In genomic region chr2L:10362408-10363067, dm6 we compare ENCODE assay signal across 1 fruit fly cellular context.
TF ChIP-seq lines count a peak whose summit lies in the region.

Cand1 (minus strand) TSS chr2L:10362707.
pim (plus strand) TSS chr2L:10362989.

TF ChIP-seq in whole organism, embryonic, 481 proteins besides CTCF, POLR2A, EP300 and RAD21 (continued from another document and continues in another):
- TF ChIP-seq CG6654 (GFP tag; optimal IDR thresholded peaks at IDR 0.05; lab: Kevin White, UChicago) (no peak), CG10979 (tag; optimal IDR thresholded peaks at IDR 0.05; lab: Kevin White, UChicago) (no peak), CG2889 (GFP tag; IDR thresholded peaks at IDR 0.05; lab: Robert Waterston, UW) (no peak), sisA (GFP tag; IDR thresholded peaks at IDR 0.05; lab: Robert Waterston, UW) (no peak), tll (GFP tag; optimal IDR thresholded peaks at IDR 0.05; lab: Kevin White, UChicago) (no peak), CG11398 (GFP tag; optimal IDR thresholded peaks at IDR 0.05; lab: Kevin White, UChicago) (no peak), CG18619 (GFP tag; optimal IDR thresholded peaks at IDR 0.05; lab: Kevin White, UChicago) (no peak), CG3065 (GFP tag; optimal IDR thresholded peaks at IDR 0.05; lab: Kevin White, UChicago) (no peak), CG1647 (GFP tag; optimal IDR thresholded peaks at IDR 0.05; lab: Kevin White, UChicago) (no peak), chn (GFP tag; optimal IDR thresholded peaks at IDR 0.05; lab: Kevin White, UChicago) (no peak), CG30403 (GFP tag; optimal IDR thresholded peaks at IDR 0.05; lab: Kevin White, UChicago) (peak; percentile 3), ems (GFP tag; optimal IDR thresholded peaks at IDR 0.05; lab: Kevin White, UChicago) (no peak), NC2α (GFP tag; optimal IDR thresholded peaks at IDR 0.05; lab: Kevin White, UChicago) (no peak), dmrt99B (tag; optimal IDR thresholded peaks at IDR 0.05; lab: Kevin White, UChicago) (no peak), CG1024 (GFP tag; IDR thresholded peaks at IDR 0.05; lab: Robert Waterston, UW) (no peak), CG17361 (GFP tag; IDR thresholded peaks at IDR 0.05; lab: Robert Waterston, UW) (peak; percentile 48; the same call in 1 of the 3 replicates), gcm (GFP tag; optimal IDR thresholded peaks at IDR 0.05; lab: Kevin White, UChicago) (no peak), fu2 (GFP tag; optimal IDR thresholded peaks at IDR 0.05; lab: Kevin White, UChicago) (no peak), rib (GFP tag; IDR thresholded peaks at IDR 0.05; lab: Robert Waterston, UW) (no peak), Ssrp (tag; optimal IDR thresholded peaks at IDR 0.05; lab: Kevin White, UChicago) (no peak), luna (GFP tag; optimal IDR thresholded peaks at IDR 0.05; lab: Kevin White, UChicago) (no peak), CG6689 (GFP tag; IDR thresholded peaks at IDR 0.05; lab: Robert Waterston, UW) (no peak), CG15601 (tag; optimal IDR thresholded peaks at IDR 0.05; lab: Kevin White, UChicago) (peak; percentile 62), run (tag; optimal IDR thresholded peaks at IDR 0.05; lab: Kevin White, UChicago) (no peak), CG3281 (GFP tag; optimal IDR thresholded peaks at IDR 0.05; lab: Kevin White, UChicago) (no peak), Drgx (GFP tag; IDR thresholded peaks at IDR 0.05; lab: Robert Waterston, UW) (no peak), CG30020 (tag; optimal IDR thresholded peaks at IDR 0.05; lab: Kevin White, UChicago) (peak; percentile 97), Sox100B (GFP tag; optimal IDR thresholded peaks at IDR 0.05; lab: Kevin White, UChicago) (no peak), Dfd (GFP tag; optimal IDR thresholded peaks at IDR 0.05; lab: Kevin White, UChicago) (no peak), BEAF-32 (GFP tag; optimal IDR thresholded peaks at IDR 0.05; lab: Kevin White, UChicago) (peak; percentile 77), HLH4C (GFP tag; IDR thresholded peaks at IDR 0.05; lab: Robert Waterston, UW; ENCODE audit: partially characterized antibody) (peak; percentile 54; the same call in 1 of the 3 replicates), GATAe (GFP tag; conservative IDR thresholded peaks at IDR 0.05; lab: Robert Waterston, UW) (no peak), CG17612 (GFP tag; IDR thresholded peaks at IDR 0.05; lab: Robert Waterston, UW) (no peak), Hmx (GFP tag; optimal IDR thresholded peaks at IDR 0.05; lab: Kevin White, UChicago) (no peak), CG11093 (GFP tag; IDR thresholded peaks at IDR 0.05; lab: Robert Waterston, UW) (no peak), Dll (GFP tag; IDR thresholded peaks at IDR 0.05; lab: Robert Waterston, UW; ENCODE audit: partially characterized antibody) (peak; percentile 76), Mad (GFP tag; optimal IDR thresholded peaks at IDR 0.05; lab: Kevin White, UChicago) (no peak), cad (GFP tag; optimal IDR thresholded peaks at IDR 0.05; lab: Kevin White, UChicago) (no peak), Tbp (GFP tag; optimal IDR thresholded peaks at IDR 0.05; lab: Kevin White, UChicago) (no peak), CG4282 (GFP tag; optimal IDR thresholded peaks at IDR 0.05; lab: Kevin White, UChicago) (no peak), CG12942 (GFP tag; optimal IDR thresholded peaks at IDR 0.05; lab: Kevin White, UChicago) (no peak), Awh (GFP tag; IDR thresholded peaks at IDR 0.05; lab: Robert Waterston, UW) (no peak), ato (GFP tag; IDR thresholded peaks at IDR 0.05; lab: Robert Waterston, UW; ENCODE audit: partially characterized antibody) (no peak), CG3847 (GFP tag; IDR thresholded peaks at IDR 0.05; lab: Robert Waterston, UW) (no peak), trem (tag; optimal IDR thresholded peaks at IDR 0.05; lab: Kevin White, UChicago) (peak; percentile 81), CG10366 (GFP tag; IDR thresholded peaks at IDR 0.05; lab: Robert Waterston, UW) (no peak), CG3838 (GFP tag; optimal IDR thresholded peaks at IDR 0.05; lab: Kevin White, UChicago) (no peak), sens (GFP tag; lab: Kevin White, UChicago) (no peak), CG5245 (GFP tag; optimal IDR thresholded peaks at IDR 0.05; lab: Kevin White, UChicago) (no peak), Gug (GFP tag; IDR thresholded peaks at IDR 0.05; lab: Robert Waterston, UW) (no peak), Vsx1 (GFP tag; optimal IDR thresholded peaks at IDR 0.05; lab: Kevin White, UChicago) (no peak), CG10267 (tag; optimal IDR thresholded peaks at IDR 0.05; lab: Kevin White, UChicago) (peak; percentile 54), sima (GFP tag; optimal IDR thresholded peaks at IDR 0.05; lab: Kevin White, UChicago) (no peak), CG18011 (GFP tag; optimal IDR thresholded peaks at IDR 0.05; lab: Kevin White, UChicago) (no peak), Nf-YB (GFP tag; optimal IDR thresholded peaks at IDR 0.05; lab: Kevin White, UChicago) (no peak), al (GFP tag; IDR thresholded peaks at IDR 0.05; lab: Robert Waterston, UW) (no peak), Chrac-16 (GFP tag; optimal IDR thresholded peaks at IDR 0.05; lab: Kevin White, UChicago) (no peak), sna (GFP tag; IDR thresholded peaks at IDR 0.05; lab: Robert Waterston, UW; ENCODE audit: partially characterized antibody) (no peak), cato (GFP tag; optimal IDR thresholded peaks at IDR 0.05; lab: Kevin White, UChicago; ENCODE audit: borderline replicate concordance) (no peak), Atf-2 (GFP tag; optimal IDR thresholded peaks at IDR 0.05; lab: Kevin White, UChicago) (no peak), trh (GFP tag; optimal IDR thresholded peaks at IDR 0.05; lab: Kevin White, UChicago) (no peak), Jarid2 (GFP tag; optimal IDR thresholded peaks at IDR 0.05; lab: Kevin White, UChicago) (no peak), CG43689 (GFP tag; IDR thresholded peaks at IDR 0.05; lab: Robert Waterston, UW) (no peak), chif (GFP tag; optimal IDR thresholded peaks at IDR 0.05; lab: Kevin White, UChicago) (no peak), z (GFP tag; IDR thresholded peaks at IDR 0.05; lab: Robert Waterston, UW) (no peak), CoRest (tag; optimal IDR thresholded peaks at IDR 0.05; lab: Kevin White, UChicago) (peak; percentile 59), CG1233 (GFP tag; optimal IDR thresholded peaks at IDR 0.05; lab: Kevin White, UChicago) (no peak), CG9876 (GFP tag; optimal IDR thresholded peaks at IDR 0.05; lab: Kevin White, UChicago) (no peak), CG8944 (GFP tag; optimal IDR thresholded peaks at IDR 0.05; lab: Kevin White, UChicago) (no peak), gro (GFP tag; optimal IDR thresholded peaks at IDR 0.05; lab: Kevin White, UChicago) (no peak), psq (GFP tag; optimal IDR thresholded peaks at IDR 0.05; lab: Kevin White, UChicago) (no peak), Fer3 (tag; optimal IDR thresholded peaks at IDR 0.05; lab: Kevin White, UChicago) (no peak), Meics (GFP tag; optimal IDR thresholded peaks at IDR 0.05; lab: Kevin White, UChicago) (no peak), Hand (GFP tag; optimal IDR thresholded peaks at IDR 0.05; lab: Kevin White, UChicago) (no peak), CG10543 (GFP tag; optimal IDR thresholded peaks at IDR 0.05; lab: Kevin White, UChicago) (no peak), CG34422 (GFP tag; IDR thresholded peaks at IDR 0.05; lab: Robert Waterston, UW) (no peak), crp (GFP tag; optimal IDR thresholded peaks at IDR 0.05; lab: Kevin White, UChicago) (no peak), CG3407 (GFP tag; optimal IDR thresholded peaks at IDR 0.05; lab: Kevin White, UChicago) (no peak), PHDP (tag; optimal IDR thresholded peaks at IDR 0.05; lab: Kevin White, UChicago) (peak; percentile 8), CG10654 (GFP tag; optimal IDR thresholded peaks at IDR 0.05; lab: Kevin White, UChicago) (no peak), otp (GFP tag; IDR thresholded peaks at IDR 0.05; lab: Robert Waterston, UW) (no peak), eyg (GFP tag; optimal IDR thresholded peaks at IDR 0.05; lab: Kevin White, UChicago) (no peak), CG4424 (GFP tag; optimal IDR thresholded peaks at IDR 0.05; lab: Kevin White, UChicago) (no peak), CG10565 (GFP tag; optimal IDR thresholded peaks at IDR 0.05; lab: Kevin White, UChicago) (no peak), seq (GFP tag; IDR thresholded peaks at IDR 0.05; lab: Robert Waterston, UW) (no peak), lmd (GFP tag; IDR thresholded peaks at IDR 0.05; lab: Robert Waterston, UW) (no peak), CG9437 (GFP tag; optimal IDR thresholded peaks at IDR 0.05; lab: Kevin White, UChicago) (no peak), eve (GFP tag; optimal IDR thresholded peaks at IDR 0.05; lab: Kevin White, UChicago) (no peak), croc (GFP tag; conservative IDR thresholded peaks at IDR 0.05; lab: Robert Waterston, UW) (no peak), Hey (tag; optimal IDR thresholded peaks at IDR 0.05; lab: Kevin White, UChicago) (no peak), CG16815 (GFP tag; optimal IDR thresholded peaks at IDR 0.05; lab: Kevin White, UChicago) (no peak), dan (GFP tag; IDR thresholded peaks at IDR 0.05; lab: Robert Waterston, UW) (no peak), CG11723 (GFP tag; optimal IDR thresholded peaks at IDR 0.05; lab: Kevin White, UChicago) (no peak), bcd (GFP tag; optimal IDR thresholded peaks at IDR 0.05; lab: Kevin White, UChicago) (no peak), vvl (GFP tag; IDR thresholded peaks at IDR 0.05; lab: Robert Waterston, UW) (no peak), Oaz (GFP tag; IDR thresholded peaks at IDR 0.05; lab: Robert Waterston, UW) (no peak), Doc2 (GFP tag; IDR thresholded peaks at IDR 0.05; lab: Robert Waterston, UW) (no peak), klu (GFP tag; IDR thresholded peaks at IDR 0.05; lab: Robert Waterston, UW) (no peak), C15 (GFP tag; IDR thresholded peaks at IDR 0.05; lab: Robert Waterston, UW) (no peak), nerfin-1 (tag; optimal IDR thresholded peaks at IDR 0.05; lab: Kevin White, UChicago) (peak; percentile 26), CkIIα-i1 (GFP tag; IDR thresholded peaks at IDR 0.05; lab: Robert Waterston, UW) (no peak), danr (GFP tag; IDR thresholded peaks at IDR 0.05; lab: Robert Waterston, UW) (no peak), her (GFP tag; optimal IDR thresholded peaks at IDR 0.05; lab: Kevin White, UChicago) (no peak), zen (tag; optimal IDR thresholded peaks at IDR 0.05; lab: Kevin White, UChicago) (peak; percentile 41), Doc3 (GFP tag; IDR thresholded peaks at IDR 0.05; lab: Robert Waterston, UW; ENCODE audit: partially characterized antibody) (peak; percentile 64; the same call in 2 of the 3 replicates), caup (GFP tag; optimal IDR thresholded peaks at IDR 0.05; lab: Kevin White, UChicago; ENCODE audit: severe bottlenecking) (no peak), zen2 (GFP tag; IDR thresholded peaks at IDR 0.05; lab: Robert Waterston, UW; ENCODE audit: partially characterized antibody) (no peak; the same call in 2 of the 3 replicates), CG4617 (GFP tag; optimal IDR thresholded peaks at IDR 0.05; lab: Kevin White, UChicago; ENCODE audit: borderline replicate concordance) (peak; percentile 49), CG13424 (tag; optimal IDR thresholded peaks at IDR 0.05; lab: Kevin White, UChicago) (peak; percentile 43), CG33213 (GFP tag; optimal IDR thresholded peaks at IDR 0.05; lab: Kevin White, UChicago) (no peak), Rx (GFP tag; IDR thresholded peaks at IDR 0.05; lab: Robert Waterston, UW) (no peak), Spps (tag; optimal IDR thresholded peaks at IDR 0.05; lab: Kevin White, UChicago) (no peak), CG31224 (GFP tag; IDR thresholded peaks at IDR 0.05; lab: Robert Waterston, UW) (no peak), wek (GFP tag; optimal IDR thresholded peaks at IDR 0.05; lab: Kevin White, UChicago) (no peak), pros (GFP tag; optimal IDR thresholded peaks at IDR 0.05; lab: Kevin White, UChicago) (no peak), Antp (GFP tag; optimal IDR thresholded peaks at IDR 0.05; lab: Kevin White, UChicago) (no peak), Asciz (GFP tag; optimal IDR thresholded peaks at IDR 0.05; lab: Kevin White, UChicago) (no peak), grau (tag; optimal IDR thresholded peaks at IDR 0.05; lab: Kevin White, UChicago) (peak; percentile 26), CG2129 (GFP tag; IDR thresholded peaks at IDR 0.05; lab: Robert Waterston, UW; ENCODE audit: partially characterized antibody) (0 out of 2 replicates have a peak, but pooled peaks have one; percentile 16), gt (GFP tag; IDR thresholded peaks at IDR 0.05; lab: Robert Waterston, UW) (no peak), en (GFP tag; optimal IDR thresholded peaks at IDR 0.05; lab: Kevin White, UChicago) (no peak), Adf1 (GFP tag; IDR thresholded peaks at IDR 0.05; lab: Robert Waterston, UW) (no peak), CG16813 (GFP tag; IDR thresholded peaks at IDR 0.05; lab: Robert Waterston, UW; ENCODE audit: partially characterized antibody) (peak; percentile 70), nom (GFP tag; optimal IDR thresholded peaks at IDR 0.05; lab: Kevin White, UChicago) (no peak), CG31441 (GFP tag; IDR thresholded peaks at IDR 0.05; lab: Robert Waterston, UW) (no peak), Xrp1 (GFP tag; IDR thresholded peaks at IDR 0.05; lab: Robert Waterston, UW) (no peak), CG1602 (GFP tag; optimal IDR thresholded peaks at IDR 0.05; lab: Kevin White, UChicago) (no peak), ind (GFP tag; optimal IDR thresholded peaks at IDR 0.05; lab: Kevin White, UChicago) (no peak), Neu2 (GFP tag; optimal IDR thresholded peaks at IDR 0.05; lab: Kevin White, UChicago; ENCODE audit: borderline replicate concordance) (no peak), shn (GFP tag; optimal IDR thresholded peaks at IDR 0.05; lab: Kevin White, UChicago) (no peak), CG10321 (GFP tag; IDR thresholded peaks at IDR 0.05; lab: Robert Waterston, UW) (no peak), CG2120 (GFP tag; optimal IDR thresholded peaks at IDR 0.05; lab: Kevin White, UChicago) (peak; percentile 4), CG15479 (GFP tag; optimal IDR thresholded peaks at IDR 0.05; lab: Kevin White, UChicago) (no peak), lov (optimal IDR thresholded peaks at IDR 0.05; lab: Kevin White, UChicago) (no peak), lov (GFP tag; IDR thresholded peaks at IDR 0.05; lab: Robert Waterston, UW) (no peak), jumu (GFP tag; optimal IDR thresholded peaks at IDR 0.05; lab: Kevin White, UChicago) (no peak), zf30C (GFP tag; optimal IDR thresholded peaks at IDR 0.05; lab: Kevin White, UChicago) (no peak), CG30431 (GFP tag; optimal IDR thresholded peaks at IDR 0.05; lab: Kevin White, UChicago) (no peak), gfzf (GFP tag; optimal IDR thresholded peaks at IDR 0.05; lab: Kevin White, UChicago) (peak; percentile 78)
